Worm (Caenorhabditis elegans) whole organism, L4 larva: ENCODE data around the gene F35A5.1.

Experiments
- T20F7.1 ChIP-seq: fragments of 200-800 bp; sonication (Bioruptor generic); optimal IDR thresholded peaks from 2 replicates; lab custom pipeline; 2018; ENCODE audit warnings: mild to moderate bottlenecking, missing genetic modification characterization, missing compliant biosample characterization
- Y105C5A.15 ChIP-seq: fragments of 200-800 bp; sonication (Bioruptor generic); IDR thresholded peaks from 2 replicates; pipeline ENCODE4 v1.3.6; 2022; ENCODE audit warnings: missing genetic modification characterization, missing compliant biosample characterization
- Y48G9A.11 ChIP-seq: fragments of 200-800 bp; sonication (Bioruptor generic); IDR thresholded peaks from 2 replicates; pipeline ENCODE4 v1.3.6; 2022; ENCODE audit warnings: missing genetic modification reagents, missing genetic modification characterization, missing compliant biosample characterization
- Y75B8A.6 ChIP-seq: fragments of 200-800 bp; sonication (Bioruptor generic); IDR thresholded peaks from 2 replicates; pipeline ENCODE4 v1.3.6; 2022; ENCODE audit warnings: missing genetic modification reagents, missing genetic modification characterization, missing compliant biosample characterization
- ZK337.2 ChIP-seq: fragments of 200-800 bp; sonication (Bioruptor generic); IDR thresholded peaks from 2 replicates; pipeline ENCODE4 v1.3.6; 2022; ENCODE audit warnings: missing genetic modification reagents, missing genetic modification characterization, missing compliant biosample characterization
- ZK546.5 ChIP-seq, 2 experiments: sonication (generic microtip); optimal IDR thresholded peaks; 2 replicates each; lab custom pipeline; 2017; ENCODE audit warnings: missing biosample characterization in 2 of 2, missing genetic modification characterization in 2 of 2
- aha-1 ChIP-seq: fragments of 150-350 bp; peaks from one replicate; lab custom pipeline; 2014; ENCODE audit warnings: missing biosample characterization, missing genetic modification characterization
- ceh-82 ChIP-seq: sonication (generic microtip); optimal IDR thresholded peaks from 2 replicates; lab custom pipeline; 2017; ENCODE audit warnings: missing biosample characterization, missing genetic modification characterization
- ctbp-1 ChIP-seq: fragments of 200-800 bp; sonication (Bioruptor generic); IDR thresholded peaks from 2 replicates; pipeline ENCODE4 v1.3.6; 2022; ENCODE audit warnings: missing genetic modification reagents, missing genetic modification characterization, missing compliant biosample characterization
- daf-16 ChIP-seq, 3 experiments: sonication (generic microtip); optimal IDR thresholded peaks; 2 replicates each; lab custom pipeline; 2016 to 2017; ENCODE audit warnings: missing genetic modification characterization in 3 of 3, missing genetic modification reagents in 3 of 3, mild to moderate bottlenecking in 2 of 3, missing compliant biosample characterization in 2 of 3, missing biosample characterization in 1 of 3, moderate library complexity in 1 of 3
- daf-8 ChIP-seq: fragments of 200-800 bp; sonication (Bioruptor generic); IDR thresholded peaks from 2 replicates; pipeline ENCODE4 v1.3.6; 2022; ENCODE audit warnings: missing genetic modification characterization, missing compliant biosample characterization
- dmd-9 ChIP-seq: fragments of 200-800 bp; sonication (Bioruptor generic); IDR thresholded peaks from 2 replicates; pipeline ENCODE4 v1.3.6; 2022; ENCODE audit warnings: missing genetic modification reagents, missing genetic modification characterization, missing compliant biosample characterization
- dpl-1 ChIP-seq: fragments of 150-350 bp; optimal IDR thresholded peaks from 2 replicates; lab custom pipeline; 2014; ENCODE audit warnings: missing biosample characterization, missing genetic modification reagents, missing genetic modification characterization
- duxl-1 ChIP-seq: sonication (generic microtip); optimal IDR thresholded peaks from 2 replicates; lab custom pipeline; 2016; ENCODE audit warnings: mild to moderate bottlenecking, missing genetic modification characterization, moderate library complexity, missing compliant biosample characterization; ENCODE audit not compliant: poor library complexity
- dve-1 ChIP-seq: sonication (generic microtip); optimal IDR thresholded peaks from 2 replicates; lab custom pipeline; 2017; ENCODE audit warnings: antibody characterized with exemption, mild to moderate bottlenecking, missing genetic modification characterization, missing compliant biosample characterization; ENCODE audit not compliant: insufficient read depth
- gei-8 ChIP-seq: fragments of 200-800 bp; sonication (Bioruptor generic); optimal IDR thresholded peaks from 2 replicates; lab custom pipeline; 2018; ENCODE audit warnings: mild to moderate bottlenecking, missing genetic modification characterization, missing compliant biosample characterization
- hlh-11 ChIP-seq: fragments of 200-800 bp; sonication (Bioruptor generic); optimal IDR thresholded peaks from 2 replicates; lab custom pipeline; 2018; ENCODE audit warnings: mild to moderate bottlenecking, missing genetic modification characterization, missing compliant biosample characterization
- hlh-30 ChIP-seq: sonication (generic microtip); optimal IDR thresholded peaks from 2 replicates; lab custom pipeline; 2017; ENCODE audit warnings: antibody characterized with exemption, mild to moderate bottlenecking, missing genetic modification characterization, missing compliant biosample characterization; ENCODE audit not compliant: insufficient read depth
- hmg-1.1 ChIP-seq: fragments of 200-800 bp; sonication (Bioruptor generic); IDR thresholded peaks from 2 replicates; pipeline ENCODE4 v1.3.6; 2022; ENCODE audit warnings: missing genetic modification reagents, missing genetic modification characterization, missing compliant biosample characterization
- jun-1 ChIP-seq: fragments of 150-350 bp; optimal IDR thresholded peaks from 2 replicates; lab custom pipeline; 2014; ENCODE audit warnings: missing biosample characterization, missing genetic modification reagents, missing genetic modification characterization
- lim-7 ChIP-seq: fragments of 200-800 bp; sonication (Bioruptor generic); IDR thresholded peaks from 2 replicates; pipeline ENCODE4 v1.3.6; 2022; ENCODE audit warnings: missing genetic modification characterization, missing compliant biosample characterization
- lin-1 ChIP-seq: fragments of 200-800 bp; sonication (Bioruptor generic); IDR thresholded peaks from 2 replicates; pipeline ENCODE4 v1.3.6; 2022; ENCODE audit warnings: missing genetic modification reagents, missing genetic modification characterization, missing compliant biosample characterization
- lin-15B ChIP-seq: fragments of 150-350 bp; sonication (generic microtip); optimal IDR thresholded peaks from 3 replicates; lab custom pipeline; 2014; ENCODE audit warnings: missing biosample characterization, missing genetic modification characterization
- mdl-1 ChIP-seq, 2 experiments: fragments of 150-350 bp in 1 of 2; sonication (generic microtip) in 1 of 2; optimal IDR thresholded peaks; 2 replicates each; lab custom pipeline; 2014 to 2017; ENCODE audit warnings: missing biosample characterization in 2 of 2, missing genetic modification characterization in 2 of 2
- mdt-29 ChIP-seq: fragments of 200-800 bp; sonication (Bioruptor generic); IDR thresholded peaks from 2 replicates; pipeline ENCODE4 v1.3.6; 2022; ENCODE audit warnings: missing genetic modification reagents, missing genetic modification characterization, missing compliant biosample characterization
- mep-1 ChIP-seq: fragments of 150-350 bp; sonication (generic microtip); optimal IDR thresholded peaks from 3 replicates; lab custom pipeline; 2014; ENCODE audit warnings: missing biosample characterization, missing genetic modification characterization
- mes-2 ChIP-seq: sonication (generic microtip); optimal IDR thresholded peaks from 2 replicates; lab custom pipeline; 2016; ENCODE audit warnings: missing genotype, mild to moderate bottlenecking, missing genetic modification characterization, missing compliant biosample characterization; ENCODE audit not compliant: poor library complexity, severe bottlenecking
- mxl-3 ChIP-seq: fragments of 200-800 bp; sonication (Bioruptor generic); optimal IDR thresholded peaks from 2 replicates; lab custom pipeline; 2018; ENCODE audit warnings: mild to moderate bottlenecking, missing genetic modification characterization, missing compliant biosample characterization
- nhr-111 ChIP-seq: fragments of 200-800 bp; sonication (Bioruptor generic); optimal IDR thresholded peaks from 2 replicates; lab custom pipeline; 2018; ENCODE audit warnings: mild to moderate bottlenecking, missing genetic modification characterization, missing compliant biosample characterization
- nhr-25 ChIP-seq: sonication (generic microtip); optimal IDR thresholded peaks from 2 replicates; lab custom pipeline; 2017; ENCODE audit warnings: missing genetic modification characterization, mild to moderate bottlenecking, missing compliant biosample characterization, antibody characterized with exemption, moderate library complexity, borderline replicate concordance; ENCODE audit not compliant: insufficient read depth
- nhr-28 ChIP-seq: fragments of 150-350 bp; optimal IDR thresholded peaks from 2 replicates; lab custom pipeline; 2014; ENCODE audit warnings: missing biosample characterization, missing genetic modification characterization
- nhr-41 ChIP-seq: fragments of 200-800 bp; sonication (Bioruptor generic); IDR thresholded peaks from 2 replicates; pipeline ENCODE4 v1.3.6; 2022; ENCODE audit warnings: missing genetic modification reagents, missing genetic modification characterization, missing compliant biosample characterization
- nhr-76 ChIP-seq: fragments of 150-350 bp; optimal IDR thresholded peaks from 2 replicates; lab custom pipeline; 2014; ENCODE audit warnings: missing biosample characterization, missing genetic modification characterization
- saeg-2 ChIP-seq: fragments of 200-800 bp; sonication (Bioruptor generic); IDR thresholded peaks from 2 replicates; pipeline ENCODE4 v1.3.6; 2022; ENCODE audit warnings: missing genetic modification reagents, missing genetic modification characterization, missing compliant biosample characterization
- sdz-12 ChIP-seq: fragments of 200-800 bp; sonication (Bioruptor generic); optimal IDR thresholded peaks from 2 replicates; lab custom pipeline; 2018; ENCODE audit warnings: mild to moderate bottlenecking, missing genetic modification characterization, missing compliant biosample characterization
- spr-3 ChIP-seq: fragments of 200-800 bp; sonication (Bioruptor generic); optimal IDR thresholded peaks from 2 replicates; lab custom pipeline; 2018; ENCODE audit warnings: mild to moderate bottlenecking, missing genetic modification characterization, missing compliant biosample characterization
- unc-130 ChIP-seq: sonication (generic microtip); optimal IDR thresholded peaks from 2 replicates; lab custom pipeline; 2016; ENCODE audit warnings: missing genetic modification reagents, missing genetic modification characterization, missing compliant biosample characterization
- unc-62 ChIP-seq, 3 experiments: fragments of 150-350 bp in 1 of 3; sonication (generic microtip); optimal IDR thresholded peaks in 2 of 3; peaks in 1 of 3; 1 replicate in 1 of 3; 2 replicates in 2 of 3; lab custom pipeline; 2014 to 2017; ENCODE audit warnings: missing biosample characterization in 3 of 3, missing genetic modification characterization in 3 of 3, missing genetic modification reagents in 3 of 3, missing genotype in 1 of 3
- vab-7 ChIP-seq: fragments of 200-800 bp; sonication (Bioruptor generic); IDR thresholded peaks from 2 replicates; pipeline ENCODE4 v1.3.6; 2022; ENCODE audit warnings: missing genetic modification reagents, missing genetic modification characterization, missing compliant biosample characterization
- zag-1 ChIP-seq: fragments of 150-350 bp; optimal IDR thresholded peaks from 2 replicates; lab custom pipeline; 2014; ENCODE audit warnings: missing biosample characterization, missing genetic modification characterization
- zfp-2 ChIP-seq: sonication (generic microtip); optimal IDR thresholded peaks from 2 replicates; lab custom pipeline; 2016; ENCODE audit warnings: mild to moderate bottlenecking, missing genetic modification characterization, missing compliant biosample characterization
- zip-11 ChIP-seq: fragments of 200-800 bp; sonication (Bioruptor generic); IDR thresholded peaks from 2 replicates; pipeline ENCODE4 v1.3.6; 2022; ENCODE audit warnings: missing genetic modification characterization, missing compliant biosample characterization
- ztf-7 ChIP-seq: fragments of 150-350 bp; optimal IDR thresholded peaks from 2 replicates; lab custom pipeline; 2014; ENCODE audit warnings: missing biosample characterization, missing genetic modification characterization

The F35A5.1 gene

ce11 chrX:3832059-3832641, 24.9 kb downstream of the F35A5.1 start (continued):
- TF ChIP-seq dve-1 (tag; lab: Kevin White, UChicago), result peak; percentile 96
- TF ChIP-seq Y75B8A.6 (GFP tag; lab: Robert Waterston, UW), result no peak
- no peak for TF ChIP-seq spr-3 (GFP tag; lab: Kevin White, UChicago)
- TF ChIP-seq, all 104 proteins: peak for 31

DNA sequence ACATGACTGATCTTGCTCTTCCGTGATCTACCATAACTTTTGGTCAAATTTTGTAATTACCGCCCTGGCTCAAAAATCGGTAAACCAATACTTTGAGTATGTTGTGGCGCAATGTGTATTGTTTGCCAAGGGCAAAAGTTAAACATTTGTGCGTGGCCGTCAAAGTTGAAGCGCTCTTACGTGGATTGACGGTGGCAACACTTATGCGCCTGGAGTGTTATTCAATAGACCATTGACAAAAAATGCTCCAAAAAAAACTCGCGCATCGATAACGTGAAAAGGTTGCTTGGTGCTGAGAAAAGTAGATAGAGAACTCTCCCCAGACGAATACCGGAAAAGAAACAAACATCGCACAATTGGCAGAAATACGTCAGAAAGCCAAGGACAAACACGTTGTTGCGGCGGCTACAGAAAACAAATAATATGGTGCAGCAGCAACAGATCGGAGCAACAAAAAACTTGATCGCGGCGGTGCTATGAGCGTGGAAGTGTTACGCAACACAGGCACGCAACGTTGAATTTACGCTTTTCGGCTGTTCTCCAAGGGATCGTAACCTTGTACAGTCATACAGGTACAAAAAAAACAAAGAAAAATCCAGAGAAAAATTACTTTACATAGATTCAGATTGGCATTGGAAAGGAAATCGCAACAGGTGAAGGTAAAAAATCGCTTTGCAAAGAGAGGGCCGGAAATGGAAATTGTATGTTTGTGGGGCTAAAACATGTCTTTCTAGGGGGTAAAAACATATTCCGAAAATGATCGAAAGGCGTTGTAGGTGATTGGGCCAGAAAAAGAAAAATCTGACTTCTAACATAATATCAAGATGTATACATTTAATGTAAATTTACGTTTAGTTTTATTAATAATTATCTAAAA, 26.9 kb downstream of the F35A5.1 start:
- no peak for TF ChIP-seq zfp-2 (tag; lab: Kevin White, UChicago)
- TF ChIP-seq aha-1 (tag; lab: Kevin White, UChicago), result peak; percentile 86
- TF ChIP-seq hlh-11 (tag; lab: Kevin White, UChicago), result peak; percentile 6
- no peak for TF ChIP-seq nhr-76 (tag; lab: Kevin White, UChicago)
- TF ChIP-seq nhr-28, result peak; percentile 10
- peak in 1 of 2 experiments; percentile 63 for TF ChIP-seq unc-62 (GFP tag; optimal IDR thresholded peaks at IDR 0.05 in 1 of 2; lab: Kevin White, UChicago)
- no peak for TF ChIP-seq unc-62 (tag; optimal IDR thresholded peaks at IDR 0.05; lab: Kevin White, UChicago)
- no peak for TF ChIP-seq Y48G9A.11 (GFP tag; lab: Robert Waterston, UW)
- no peak for TF ChIP-seq zag-1 (tag; lab: Kevin White, UChicago)
- TF ChIP-seq vab-7, result no peak
- TF ChIP-seq daf-16 (GFP tag; optimal IDR thresholded peaks at IDR 0.05; lab: Kevin White, UChicago), result peak in 1 of 2 experiments; percentile 87
- TF ChIP-seq daf-16 (tag; optimal IDR thresholded peaks at IDR 0.05; lab: Kevin White, UChicago), result no peak
- TF ChIP-seq sdz-12 (GFP tag; lab: Kevin White, UChicago), result no peak
- TF ChIP-seq nhr-111 (GFP tag; lab: Kevin White, UChicago), result no peak
- TF ChIP-seq gei-8, result no peak

DNA sequence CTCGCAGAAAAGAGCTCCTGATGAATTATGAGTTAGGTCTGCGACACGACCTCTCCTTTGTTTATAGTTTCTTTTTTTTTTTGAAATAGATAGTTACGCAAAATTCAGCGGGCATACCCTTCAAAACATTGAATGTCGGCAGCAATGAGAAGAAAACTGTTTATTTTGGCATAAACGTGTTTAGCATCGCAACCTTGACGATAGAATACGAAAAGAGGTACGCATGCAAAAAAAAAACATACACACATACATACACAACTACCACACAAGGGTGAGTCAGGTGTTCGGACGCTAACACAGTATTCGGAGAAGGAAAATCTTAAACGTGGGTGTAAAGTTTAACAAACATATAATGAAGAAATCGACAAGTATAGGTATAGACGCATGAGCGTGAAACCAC, 28.4 kb downstream of the F35A5.1 start:
- TF ChIP-seq daf-8 (GFP tag; lab: Robert Waterston, UW) (no peak), jun-1 (tag; lab: Kevin White, UChicago) (no peak), gei-8 (no peak), saeg-2 (GFP tag; lab: Robert Waterston, UW) (no peak), lin-15B (tag; lab: Kevin White, UChicago) (no peak), duxl-1 (no peak), lim-7 (GFP tag; lab: Robert Waterston, UW) (no peak), unc-62 (GFP tag; optimal IDR thresholded peaks at IDR 0.05 in 1 of 2; lab: Kevin White, UChicago) (peak in 1 of 2 experiments; percentile 43), unc-62 (tag; optimal IDR thresholded peaks at IDR 0.05; lab: Kevin White, UChicago) (no peak), dpl-1 (GFP tag; lab: Kevin White, UChicago) (no peak), lin-1 (GFP tag; lab: Robert Waterston, UW) (no peak), nhr-25 (tag; lab: Kevin White, UChicago) (no peak), ceh-82 (tag; lab: Kevin White, UChicago) (no peak), ctbp-1 (no peak), hmg-1.1 (GFP tag; lab: Robert Waterston, UW) (no peak), mdl-1 (tag; optimal IDR thresholded peaks at IDR 0.05; lab: Kevin White, UChicago) (peak in 1 of 2 experiments; percentile 5), mdt-29 (GFP tag; lab: Robert Waterston, UW) (no peak), T20F7.1 (GFP tag; lab: Kevin White, UChicago) (no peak), mxl-3 (GFP tag; lab: Kevin White, UChicago) (peak; percentile 37), ztf-7 (tag; lab: Kevin White, UChicago) (no peak), unc-130 (GFP tag; lab: Kevin White, UChicago) (no peak), ZK337.2 (GFP tag; lab: Robert Waterston, UW) (no peak), hlh-30 (tag; lab: Kevin White, UChicago) (peak; percentile 30), nhr-41 (GFP tag; lab: Robert Waterston, UW) (no peak), sdz-12 (GFP tag; lab: Kevin White, UChicago) (no peak), dmd-9 (GFP tag; lab: Robert Waterston, UW) (no peak), hlh-11 (tag; lab: Kevin White, UChicago) (peak; percentile 27), Y105C5A.15 (GFP tag; lab: Robert Waterston, UW) (no peak), mes-2 (tag; lab: Kevin White, UChicago) (no peak), ZK546.5 (tag; optimal IDR thresholded peaks at IDR 0.05; lab: Kevin White, UChicago) (no peak), mep-1 (peak; percentile 29), zip-11 (no peak)
